Worm (Caenorhabditis elegans) whole organism, young adult: ENCODE data around the gene atg-9.

Experiments
- B0035.1 ChIP-seq: sonication (generic microtip); optimal IDR thresholded peaks from 2 replicates; lab custom pipeline; 2016; ENCODE audit warnings: missing genetic modification characterization, mild to moderate bottlenecking, missing compliant biosample characterization, missing genotype, missing genetic modification reagents
- B0336.3 ChIP-seq: fragments of 200-800 bp; sonication (Bioruptor generic); IDR thresholded peaks from 2 replicates; pipeline ENCODE4 v1.3.6; 2022; ENCODE audit warnings: missing genetic modification characterization, missing compliant biosample characterization
- F22D6.2 ChIP-seq: sonication (generic microtip); optimal IDR thresholded peaks from 2 replicates; lab custom pipeline; 2016; ENCODE audit warnings: mild to moderate bottlenecking, missing genetic modification characterization, missing compliant biosample characterization
- F33H1.4 ChIP-seq: fragments of 200-800 bp; sonication (Bioruptor generic); IDR thresholded peaks from 2 replicates; pipeline ENCODE4 v1.3.6; 2022; ENCODE audit warnings: missing genetic modification reagents, missing genetic modification characterization, missing compliant biosample characterization
- F52B5.7 ChIP-seq: sonication (generic microtip); optimal IDR thresholded peaks from 2 replicates; lab custom pipeline; 2016; ENCODE audit warnings: mild to moderate bottlenecking, missing genetic modification characterization, missing compliant biosample characterization
- T26A5.8 ChIP-seq: sonication (generic microtip); optimal IDR thresholded peaks from 2 replicates; lab custom pipeline; 2016; ENCODE audit warnings: missing genetic modification characterization, missing compliant biosample characterization
- Y56A3A.18 ChIP-seq: fragments of 200-800 bp; sonication (Bioruptor generic); IDR thresholded peaks from 2 replicates; pipeline ENCODE4 v1.3.6; 2022; ENCODE audit warnings: missing genetic modification reagents, missing genetic modification characterization, missing compliant biosample characterization
- Y95B8A.8 ChIP-seq: fragments of 200-800 bp; sonication (Bioruptor generic); IDR thresholded peaks from 2 replicates; pipeline ENCODE4 v1.3.6; 2022; ENCODE audit warnings: missing genetic modification reagents, missing genetic modification characterization, missing compliant biosample characterization
- aptf-2 ChIP-seq: fragments of 200-800 bp; sonication (Bioruptor generic); conservative IDR thresholded peaks from 2 replicates; pipeline ENCODE4 v1.3.6; 2022; ENCODE audit warnings: missing genetic modification reagents, missing genetic modification characterization, missing compliant biosample characterization
- aptf-3 ChIP-seq: fragments of 200-800 bp; sonication (Bioruptor generic); IDR thresholded peaks from 2 replicates; pipeline ENCODE4 v1.3.6; 2022; ENCODE audit warnings: missing genetic modification characterization, missing compliant biosample characterization
- athp-1 ChIP-seq: sonication (generic microtip); optimal IDR thresholded peaks from 2 replicates; lab custom pipeline; 2017; ENCODE audit warnings: mild to moderate bottlenecking, missing genetic modification characterization, missing compliant biosample characterization
- cebp-1 ChIP-seq, 2 experiments: fragments of 200-800 bp in 1 of 2; sonication (Bioruptor generic) in 1 of 2; sonication (generic microtip) in 1 of 2; IDR thresholded peaks in 1 of 2; optimal IDR thresholded peaks in 1 of 2; 2 replicates each; pipeline versions ENCODE4 v1.3.6 to Lab custom; 2017 to 2022; ENCODE audit warnings: missing compliant biosample characterization in 2 of 2, missing genetic modification characterization in 2 of 2, mild to moderate bottlenecking in 1 of 2, missing genetic modification reagents in 1 of 2, moderate library complexity in 1 of 2
- cebp-2 ChIP-seq: fragments of 200-800 bp; sonication (Bioruptor generic); IDR thresholded peaks from 2 replicates; pipeline ENCODE4 v1.3.6; 2022; ENCODE audit warnings: missing genetic modification characterization, missing compliant biosample characterization
- ceh-100 ChIP-seq: fragments of 200-800 bp; sonication (Bioruptor generic); IDR thresholded peaks from 2 replicates; pipeline ENCODE4 v1.3.6; 2022; ENCODE audit warnings: missing genetic modification reagents, missing genetic modification characterization, missing compliant biosample characterization
- ceh-79 ChIP-seq: sonication (generic microtip); optimal IDR thresholded peaks from 2 replicates; lab custom pipeline; 2017; ENCODE audit warnings: mild to moderate bottlenecking, missing genetic modification characterization, missing compliant biosample characterization
- ceh-91 ChIP-seq: fragments of 200-800 bp; sonication (Bioruptor generic); IDR thresholded peaks from 2 replicates; pipeline ENCODE4 v1.3.6; 2022; ENCODE audit warnings: missing genetic modification reagents, missing genetic modification characterization, missing compliant biosample characterization
- dpff-1 ChIP-seq: sonication (generic microtip); optimal IDR thresholded peaks from 2 replicates; lab custom pipeline; 2017; ENCODE audit warnings: mild to moderate bottlenecking, missing genetic modification characterization, missing compliant biosample characterization
- efl-1 ChIP-seq: fragments of 150-350 bp; optimal IDR thresholded peaks from 2 replicates; lab custom pipeline; 2014; ENCODE audit warnings: missing biosample characterization, missing genetic modification reagents, missing genetic modification characterization
- egl-44 ChIP-seq: fragments of 200-800 bp; sonication (Bioruptor generic); IDR thresholded peaks from 2 replicates; pipeline ENCODE4 v1.3.6; 2022; ENCODE audit warnings: missing genetic modification reagents, missing genetic modification characterization, missing compliant biosample characterization
- egrh-3 ChIP-seq: fragments of 200-800 bp; sonication (Bioruptor generic); IDR thresholded peaks from 2 replicates; pipeline ENCODE4 v1.3.6; 2022; ENCODE audit warnings: missing genetic modification reagents, missing genetic modification characterization, missing compliant biosample characterization
- fkh-3 ChIP-seq: sonication (generic microtip); optimal IDR thresholded peaks from 2 replicates; lab custom pipeline; 2016; ENCODE audit warnings: mild to moderate bottlenecking, missing genetic modification characterization, missing compliant biosample characterization
- gei-17 ChIP-seq: fragments of 200-800 bp; sonication (Bioruptor generic); optimal IDR thresholded peaks from 2 replicates; lab custom pipeline; 2018; ENCODE audit warnings: mild to moderate bottlenecking, missing genetic modification characterization, missing compliant biosample characterization
- hlh-12 ChIP-seq: sonication (generic microtip); optimal IDR thresholded peaks from 2 replicates; lab custom pipeline; 2016; ENCODE audit warnings: missing genetic modification characterization, missing compliant biosample characterization
- hmg-20 ChIP-seq: fragments of 200-800 bp; sonication (Bioruptor generic); IDR thresholded peaks from 2 replicates; pipeline ENCODE4 v1.3.6; 2022; ENCODE audit warnings: missing genetic modification reagents, missing genetic modification characterization, missing compliant biosample characterization
- hsf-1 ChIP-seq: fragments of 200-800 bp; sonication (Bioruptor generic); IDR thresholded peaks from 2 replicates; pipeline ENCODE4 v1.3.6; 2022; ENCODE audit warnings: missing genetic modification reagents, missing genetic modification characterization, missing compliant biosample characterization
- let-607 ChIP-seq, 2 experiments: fragments of 200-800 bp in 1 of 2; sonication (Bioruptor generic) in 1 of 2; sonication (generic microtip) in 1 of 2; optimal IDR thresholded peaks; 2 replicates each; lab custom pipeline; 2016 to 2018; ENCODE audit warnings: mild to moderate bottlenecking in 2 of 2, missing compliant biosample characterization in 2 of 2, missing genetic modification characterization in 2 of 2, moderate library complexity in 2 of 2, missing genotype in 1 of 2
- lsl-1 ChIP-seq: fragments of 200-800 bp; sonication (Bioruptor generic); optimal IDR thresholded peaks from 2 replicates; lab custom pipeline; 2018; ENCODE audit warnings: mild to moderate bottlenecking, missing genetic modification characterization, moderate library complexity, missing compliant biosample characterization
- nfyb-1 ChIP-seq: fragments of 200-800 bp; sonication (Bioruptor generic); IDR thresholded peaks from 2 replicates; pipeline ENCODE4 v1.3.6; 2022; ENCODE audit warnings: missing genetic modification reagents, missing genetic modification characterization, missing compliant biosample characterization
- tlf-1 ChIP-seq: fragments of 200-800 bp; sonication (Bioruptor generic); optimal IDR thresholded peaks from 2 replicates; lab custom pipeline; 2018; ENCODE audit warnings: mild to moderate bottlenecking, missing genetic modification characterization, missing compliant biosample characterization
- unc-62 ChIP-seq: fragments of 150-350 bp; optimal IDR thresholded peaks from 2 replicates; lab custom pipeline; 2014; ENCODE audit warnings: missing biosample characterization, missing genetic modification reagents, missing genetic modification characterization
- zfh-2 ChIP-seq: fragments of 200-800 bp; sonication (Bioruptor generic); conservative IDR thresholded peaks from 2 replicates; pipeline ENCODE4 v1.3.6; 2022; ENCODE audit warnings: missing genetic modification reagents, missing genetic modification characterization, missing compliant biosample characterization
- ztf-22 ChIP-seq: fragments of 200-800 bp; sonication (Bioruptor generic); optimal IDR thresholded peaks from 2 replicates; lab custom pipeline; 2018; ENCODE audit warnings: mild to moderate bottlenecking, missing genetic modification characterization, moderate library complexity, missing compliant biosample characterization
- ztf-25 ChIP-seq: fragments of 200-800 bp; sonication (Bioruptor generic); IDR thresholded peaks from 2 replicates; pipeline ENCODE4 v1.3.6; 2022; ENCODE audit warnings: missing genetic modification reagents, missing genetic modification characterization, missing compliant biosample characterization
- ztf-6 ChIP-seq: fragments of 200-800 bp; sonication (Bioruptor generic); IDR thresholded peaks from 2 replicates; pipeline ENCODE4 v1.3.6; 2022; ENCODE audit warnings: missing genetic modification reagents, missing genetic modification characterization, missing compliant biosample characterization

Gene atg-9

DNA sequence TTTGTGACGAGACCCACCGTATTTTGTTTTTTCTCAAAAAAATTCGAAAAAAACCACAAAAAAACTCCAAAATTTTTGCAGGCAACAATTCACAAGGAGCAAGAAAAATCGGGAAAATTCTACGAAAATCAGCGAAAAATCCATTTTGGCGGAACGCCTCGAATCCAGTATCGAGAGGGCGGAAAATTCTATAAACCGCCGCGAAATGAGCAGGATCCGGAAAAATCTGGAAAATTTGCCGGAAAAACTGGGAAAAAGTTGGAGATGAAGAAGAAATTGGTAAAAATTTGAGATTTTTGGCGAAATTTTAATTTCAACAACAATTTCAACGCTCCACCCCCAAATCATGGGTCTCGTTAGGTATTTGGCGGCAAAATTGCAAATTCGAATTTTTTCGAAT lies 10.9 kb downstream of the atg-9 start (continued):
- TF ChIP-seq hmg-20 (no peak), athp-1 (tag; lab: Kevin White, UChicago) (no peak), egrh-3 (no peak)
- TF ChIP-seq, all 124 proteins: peak for 0

DNA sequence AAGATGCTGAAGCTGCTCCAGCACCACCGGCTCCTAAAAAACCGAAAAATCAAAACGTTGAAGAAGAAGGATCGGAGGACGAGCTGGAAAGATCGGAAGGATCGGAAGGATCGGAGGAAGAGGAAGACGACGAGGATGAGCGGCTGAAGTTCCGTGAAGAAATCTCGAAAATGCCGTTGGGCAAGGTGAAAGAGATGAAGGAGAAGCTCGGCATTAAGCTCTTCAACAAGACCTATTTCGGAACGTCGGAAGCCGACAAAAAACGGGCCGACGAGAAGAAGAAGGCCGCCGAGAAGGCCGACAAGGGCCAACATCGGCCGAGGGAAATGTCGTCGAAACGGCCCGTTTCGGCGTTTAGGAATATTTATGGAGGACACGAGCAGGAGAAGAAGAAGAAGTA lies 12.1 kb downstream of the atg-9 start:
- TF ChIP-seq zfh-2 (GFP tag; lab: Robert Waterston, UW), result peak; percentile 41; the same call in 1 of the 2 replicates
- no peak for TF ChIP-seq unc-62 (GFP tag; lab: Kevin White, UChicago)

DNA sequence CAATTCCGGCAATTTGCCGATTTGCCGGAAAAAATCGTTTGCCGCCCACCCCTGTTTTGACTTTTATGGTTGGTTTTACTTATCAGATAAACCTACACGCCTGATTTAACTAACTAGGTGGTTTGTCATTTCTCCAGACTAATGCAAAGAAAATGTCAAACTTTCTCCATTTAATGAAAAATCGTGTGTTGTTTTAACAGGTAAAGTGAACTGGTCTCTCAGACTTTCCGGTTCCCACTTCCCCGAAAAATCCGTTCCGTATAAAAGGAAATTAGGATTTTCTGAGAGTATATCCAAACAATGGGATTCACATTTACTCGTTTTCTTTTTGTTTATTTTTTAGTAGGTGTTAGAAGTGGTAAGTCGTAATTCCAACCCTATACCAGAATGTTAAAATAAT lies 15.5 kb downstream of the atg-9 start, which contains the start of gene mltn-6:
Gene mltn-6 (plus strand): TSS at position 301 of the 400 bp plus-strand sequence.
- TF ChIP-seq ztf-22 (GFP tag; lab: Kevin White, UChicago), result no peak
- no peak for TF ChIP-seq ztf-25 (GFP tag; lab: Robert Waterston, UW)
- no peak for TF ChIP-seq cebp-2 (GFP tag; lab: Robert Waterston, UW)
- no peak for TF ChIP-seq ztf-6 (GFP tag; lab: Robert Waterston, UW)
- no peak for TF ChIP-seq tlf-1 (GFP tag; lab: Kevin White, UChicago)
- TF ChIP-seq B0336.3 (GFP tag; lab: Robert Waterston, UW), result no peak
- TF ChIP-seq egl-44 (GFP tag; lab: Robert Waterston, UW), result no peak
- no peak for TF ChIP-seq T26A5.8 (tag; lab: Kevin White, UChicago)
- no peak for TF ChIP-seq F22D6.2 (tag; lab: Kevin White, UChicago)
- TF ChIP-seq ceh-100, result no peak
- TF ChIP-seq Y56A3A.18 (GFP tag; lab: Robert Waterston, UW), result no peak
- no peak for TF ChIP-seq ceh-79
- no peak for TF ChIP-seq let-607 (tag; optimal IDR thresholded peaks at IDR 0.05; lab: Kevin White, UChicago)
- no peak for TF ChIP-seq aptf-2 (GFP tag; lab: Robert Waterston, UW)

DNA sequence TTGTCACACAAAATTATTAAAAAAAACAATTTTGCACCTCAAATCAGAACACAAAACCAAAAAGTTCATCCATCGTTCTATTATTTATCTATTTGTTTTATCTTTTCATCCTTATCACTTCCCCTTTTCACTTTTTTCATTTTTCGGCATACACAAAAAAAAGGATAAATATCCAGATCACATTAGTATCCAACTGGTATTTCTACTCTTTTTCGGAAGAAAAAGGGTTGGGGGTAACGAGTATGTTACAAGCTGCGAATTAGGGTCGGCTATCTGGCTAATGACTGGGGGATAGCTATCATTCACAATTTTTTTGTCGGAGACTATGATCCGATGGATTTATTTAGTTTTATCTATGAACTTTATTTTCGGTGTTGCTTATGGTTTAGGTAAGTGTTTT lies 20.8 kb downstream of the atg-9 start, which contains the start of gene mltn-7:
Gene mltn-7 (plus strand): TSS at position 301 of the 400 bp plus-strand sequence.
- TF ChIP-seq F33H1.4 (no peak), Y95B8A.8 (GFP tag; lab: Robert Waterston, UW) (no peak), nfyb-1 (GFP tag; lab: Robert Waterston, UW) (no peak), fkh-3 (tag; lab: Kevin White, UChicago) (no peak), B0035.1 (no peak), let-607 (tag; optimal IDR thresholded peaks at IDR 0.05; lab: Kevin White, UChicago) (no peak), aptf-3 (GFP tag; lab: Robert Waterston, UW) (no peak), ceh-91 (GFP tag; lab: Robert Waterston, UW) (no peak), hlh-12 (tag; lab: Kevin White, UChicago) (no peak), cebp-1 (GFP tag; IDR thresholded peaks at IDR 0.05; lab: Robert Waterston, UW) (no peak), cebp-1 (tag; optimal IDR thresholded peaks at IDR 0.05; lab: Kevin White, UChicago) (no peak), efl-1 (GFP tag; lab: Kevin White, UChicago) (no peak), F52B5.7 (no peak), dpff-1 (tag; lab: Kevin White, UChicago) (no peak), lsl-1 (GFP tag; lab: Kevin White, UChicago) (no peak), ceh-100 (no peak), hsf-1 (GFP tag; lab: Robert Waterston, UW) (no peak), gei-17 (GFP tag; lab: Kevin White, UChicago) (no peak)
